Fruit fly (Drosophila melanogaster) whole organism, adult: ENCODE data around the gene CG4073.
A peak's percentile ranks its signal among the peaks of the same experiment; 100 is the strongest.

Experiments used
- CG11617 ChIP-seq: fragments of 200-800 bp; sonication (Bioruptor generic); optimal IDR thresholded peaks from 2 replicates; lab custom pipeline; 2017; ENCODE audit warnings: mild to moderate bottlenecking, missing biosample characterization, missing genetic modification reagents, missing genetic modification characterization
- CG12768 ChIP-seq: fragments of 200-800 bp; sonication (Bioruptor generic); optimal IDR thresholded peaks from 2 replicates; lab custom pipeline; 2017; ENCODE audit warnings: missing biosample characterization, missing genetic modification characterization, mild to moderate bottlenecking, moderate library complexity, missing genetic modification reagents
- CG14711 ChIP-seq: fragments of 200-800 bp; sonication (Bioruptor generic); optimal IDR thresholded peaks from 2 replicates; lab custom pipeline; 2018; ENCODE audit warnings: missing biosample characterization, mild to moderate bottlenecking, missing genetic modification characterization, moderate library complexity
- CG1620 ChIP-seq: fragments of 200-800 bp; sonication (Bioruptor generic); optimal IDR thresholded peaks from 2 replicates; lab custom pipeline; 2016; ENCODE audit warnings: missing biosample characterization, missing genetic modification characterization
- CG33017 ChIP-seq: fragments of 200-800 bp; sonication (Bioruptor generic); optimal IDR thresholded peaks from 2 replicates; lab custom pipeline; 2018; ENCODE audit warnings: missing biosample characterization, mild to moderate bottlenecking, missing genetic modification characterization, moderate library complexity
- CG5204 ChIP-seq: fragments of 200-800 bp; sonication (Bioruptor generic); optimal IDR thresholded peaks from 2 replicates; lab custom pipeline; 2016; ENCODE audit warnings: missing biosample characterization, missing genetic modification characterization
- CG7045 ChIP-seq: fragments of 200-800 bp; sonication (Bioruptor generic); optimal IDR thresholded peaks from 2 replicates; lab custom pipeline; 2017; ENCODE audit warnings: missing biosample characterization, mild to moderate bottlenecking, missing genetic modification characterization
- CG7101 ChIP-seq: fragments of 200-800 bp; sonication (Bioruptor generic); optimal IDR thresholded peaks from 2 replicates; lab custom pipeline; 2018; ENCODE audit warnings: missing biosample characterization, mild to moderate bottlenecking, missing genetic modification characterization, moderate library complexity
- Clk ChIP-seq: fragments of 200-800 bp; sonication (Bioruptor generic); optimal IDR thresholded peaks from 2 replicates; lab custom pipeline; 2017; ENCODE audit warnings: missing biosample characterization, missing genetic modification characterization
- Crg-1 ChIP-seq: fragments of 200-800 bp; sonication (Bioruptor generic); optimal IDR thresholded peaks from 2 replicates; lab custom pipeline; 2016; ENCODE audit warnings: missing biosample characterization, missing genetic modification characterization
- Hr96 ChIP-seq: fragments of 200-800 bp; sonication (Bioruptor generic); optimal IDR thresholded peaks from 2 replicates; lab custom pipeline; 2016; ENCODE audit warnings: missing biosample characterization, missing genetic modification characterization
- Mnt ChIP-seq: fragments of 200-800 bp; sonication (Bioruptor generic); optimal IDR thresholded peaks from 2 replicates; lab custom pipeline; 2016; ENCODE audit warnings: missing biosample characterization, mild to moderate bottlenecking, missing genetic modification characterization
- bab1 ChIP-seq: fragments of 200-800 bp; sonication (Bioruptor generic); optimal IDR thresholded peaks from 3 replicates; lab custom pipeline; 2019; ENCODE audit warnings: missing biosample characterization, mild to moderate bottlenecking, missing genetic modification characterization, moderate library complexity
- cic ChIP-seq: fragments of 200-800 bp; sonication (Bioruptor generic); optimal IDR thresholded peaks from 2 replicates; lab custom pipeline; 2017; ENCODE audit warnings: missing biosample characterization, mild to moderate bottlenecking, missing genetic modification characterization, moderate library complexity
- cnc ChIP-seq, 2 experiments: fragments of >200 bp; optimal IDR thresholded peaks; 2 replicates each; lab custom pipeline; 2017
- kay ChIP-seq: fragments of 200-800 bp; sonication (Bioruptor generic); peaks from one replicate; lab custom pipeline; 2016; ENCODE audit warnings: missing biosample characterization, missing genetic modification characterization, borderline replicate concordance
- ovo ChIP-seq: fragments of 200-800 bp; sonication (Bioruptor generic); optimal IDR thresholded peaks from 2 replicates; lab custom pipeline; 2016; ENCODE audit warnings: missing biosample characterization, missing genetic modification characterization
- pad ChIP-seq: fragments of 200-800 bp; sonication (Bioruptor generic); optimal IDR thresholded peaks from 3 replicates; lab custom pipeline; 2017; ENCODE audit warnings: missing biosample characterization, missing genetic modification characterization, mild to moderate bottlenecking, moderate library complexity, missing genetic modification reagents
- tj ChIP-seq: fragments of 200-800 bp; sonication (Bioruptor generic); optimal IDR thresholded peaks from 3 replicates; lab custom pipeline; 2017; ENCODE audit warnings: missing biosample characterization, mild to moderate bottlenecking, missing genetic modification characterization, moderate library complexity
- toe ChIP-seq: fragments of 200-800 bp; sonication (Bioruptor generic); optimal IDR thresholded peaks from 2 replicates; lab custom pipeline; 2016; ENCODE audit warnings: missing biosample characterization, missing genetic modification characterization

CG4073 gene

dm6 chr3R:10699020-10699951 lies 15.3 kb upstream of the CG4073 start:
- TF ChIP-seq Mnt (GFP tag; lab: Kevin White, UChicago) (no peak), tj (GFP tag; lab: Kevin White, UChicago) (peak; percentile 8), pad (GFP tag; lab: Kevin White, UChicago) (no peak), cic (GFP tag; lab: Kevin White, UChicago) (peak; percentile 1), CG11617 (peak; percentile 6)

DNA sequence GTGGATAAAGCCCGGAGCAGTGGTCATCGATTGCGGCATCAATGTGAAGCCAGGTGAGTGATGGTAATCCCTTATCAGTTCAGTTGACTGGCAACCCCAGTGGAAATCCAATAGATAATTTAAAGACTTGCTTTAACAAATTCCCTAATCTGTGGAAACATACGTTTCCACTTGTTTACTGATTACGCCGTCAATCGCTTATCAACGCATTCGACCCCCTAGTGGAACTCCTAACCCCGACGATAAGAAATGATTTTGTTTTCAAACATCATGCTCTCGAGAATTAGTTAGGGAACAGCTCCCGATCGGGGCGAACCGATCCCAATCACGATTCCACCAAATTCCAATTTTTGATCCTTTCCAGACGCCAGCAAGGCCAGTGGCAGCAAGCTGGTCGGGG lies 14.0 kb upstream of the CG4073 start:
- no peak for TF ChIP-seq CG1620 (GFP tag; lab: Kevin White, UChicago)
- no peak for TF ChIP-seq Hr96
- no peak for TF ChIP-seq Mnt (GFP tag; lab: Kevin White, UChicago)
- TF ChIP-seq cic (GFP tag; lab: Kevin White, UChicago), result no peak
- no peak for TF ChIP-seq CG11617
- no peak for TF ChIP-seq tj (GFP tag; lab: Kevin White, UChicago)
- no peak for TF ChIP-seq CG12768 (GFP tag; lab: Kevin White, UChicago)
- TF ChIP-seq kay (GFP tag; lab: Kevin White, UChicago), result no peak
- TF ChIP-seq CG14711 (tag; lab: Kevin White, UChicago), result no peak
- no peak for TF ChIP-seq bab1
- TF ChIP-seq Clk, result no peak
- no peak for TF ChIP-seq CG33017 (tag; lab: Kevin White, UChicago)
- no peak for TF ChIP-seq pad (GFP tag; lab: Kevin White, UChicago)
- TF ChIP-seq CG7045 (GFP tag; lab: Kevin White, UChicago), result no peak

dm6 chr3R:10704975-10705374 lies 9.6 kb upstream of the CG4073 start, which contains the start of gene CG31391:
CG31391 (minus strand) TSS chr3R:10705075.
- TF ChIP-seq bab1 (no peak), ovo (GFP tag; lab: Kevin White, UChicago) (no peak), CG12768 (GFP tag; lab: Kevin White, UChicago) (no peak), cnc (optimal IDR thresholded peaks at IDR 0.05; lab: Kevin White, UChicago) (no peak), CG1620 (GFP tag; lab: Kevin White, UChicago) (no peak), CG11617 (no peak), Hr96 (no peak)

DNA sequence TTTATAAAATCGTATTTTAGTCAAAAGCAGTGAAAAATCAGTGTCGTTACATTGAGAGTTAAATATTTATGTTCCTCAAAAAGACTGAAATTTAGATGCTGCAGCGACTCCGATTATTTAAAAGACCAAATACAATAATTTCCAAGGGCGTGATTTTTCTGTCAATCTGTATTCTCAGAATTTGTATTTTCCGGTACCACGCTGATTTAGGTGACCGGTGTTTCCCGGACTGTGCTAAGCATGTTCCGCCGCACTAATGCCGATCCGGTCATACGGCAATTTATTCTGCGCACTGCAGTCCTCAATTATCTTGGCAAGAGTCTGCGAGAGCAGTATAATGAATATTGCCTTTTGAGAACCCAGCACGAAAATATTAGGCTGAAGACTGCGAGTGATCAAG lies 7.8 kb upstream of the CG4073 start, which contains the start of the genes CG31467 and CG14684:
Gene CG31467, minus strand, starts transcription at position 101 of the 400 bp plus-strand sequence.
Gene CG14684, plus strand, starts transcription at position 212 of the 400 bp plus-strand sequence.
- TF ChIP-seq CG11617 (no peak), kay (GFP tag; lab: Kevin White, UChicago) (no peak), Clk (no peak), CG12768 (GFP tag; lab: Kevin White, UChicago) (no peak), tj (GFP tag; lab: Kevin White, UChicago) (no peak)

dm6 chr3R:10708169-10708568 lies 6.4 kb upstream of the CG4073 start, which contains the start of gene CG31278:
CG31278 (minus strand) TSS chr3R:10708340.
- TF ChIP-seq Hr96 (no peak), bab1 (peak; percentile 26)

- TF ChIP-seq CG5204, result no peak
- no peak for TF ChIP-seq cic (GFP tag; lab: Kevin White, UChicago)
- TF ChIP-seq Crg-1 (GFP tag; lab: Kevin White, UChicago), result no peak
- no peak for TF ChIP-seq CG1620 (GFP tag; lab: Kevin White, UChicago)
- no peak for TF ChIP-seq pad (GFP tag; lab: Kevin White, UChicago)
- no peak for TF ChIP-seq CG7045 (GFP tag; lab: Kevin White, UChicago)
- TF ChIP-seq Mnt (GFP tag; lab: Kevin White, UChicago), result no peak
- TF ChIP-seq ovo (GFP tag; lab: Kevin White, UChicago), result no peak
- TF ChIP-seq Hr96, result no peak
- no peak for TF ChIP-seq CG7101 (tag; lab: Kevin White, UChicago)
- TF ChIP-seq tj (GFP tag; lab: Kevin White, UChicago), result no peak
Observed at dm6 chr3R:10709264-10709663, 5.3 kb upstream of the CG4073 start, which contains the start of gene CG31373. CG31373 (minus strand) TSS chr3R:10709364.

DNA sequence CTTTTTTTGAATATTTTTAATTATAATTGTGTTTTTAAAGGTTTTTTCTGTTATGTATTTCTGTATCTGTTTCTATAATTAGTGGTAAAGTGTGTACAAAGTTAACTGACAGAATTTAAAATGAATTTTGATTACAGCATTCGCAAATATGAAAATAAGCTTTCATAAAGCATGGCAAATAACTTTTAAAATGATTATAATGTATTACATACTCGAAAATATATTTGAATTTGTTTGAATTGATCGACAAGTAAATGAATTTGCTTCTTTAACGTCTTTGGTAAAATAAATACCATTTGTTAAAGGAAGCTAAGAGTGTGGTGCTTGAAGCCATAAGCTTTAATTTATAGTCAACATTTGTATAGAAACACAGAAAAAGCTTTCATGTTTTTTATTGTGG lies 3.5 kb upstream of the CG4073 start, which contains the start of gene CG14689:
Gene CG14689, minus strand, starts transcription at position 101 of the 400 bp plus-strand sequence.
- TF ChIP-seq Clk (no peak), cic (GFP tag; lab: Kevin White, UChicago) (no peak), CG14711 (tag; lab: Kevin White, UChicago) (no peak), kay (GFP tag; lab: Kevin White, UChicago) (no peak), ovo (GFP tag; lab: Kevin White, UChicago) (no peak), tj (GFP tag; lab: Kevin White, UChicago) (no peak), Mnt (GFP tag; lab: Kevin White, UChicago) (no peak), bab1 (no peak), CG33017 (tag; lab: Kevin White, UChicago) (no peak), CG5204 (no peak), CG11617 (no peak), CG1620 (GFP tag; lab: Kevin White, UChicago) (no peak), toe (no peak)
